Fruit fly (Drosophila melanogaster) whole organism, embryonic: Measurements from ENCODE around the gene CG15358.

Source experiments
- Adf1 ChIP-seq: fragments of 200-800 bp; sonication (Bioruptor generic); IDR thresholded peaks from 2 replicates; pipeline ENCODE4 v1.3.6; 2022; ENCODE audit warnings: missing biosample characterization, missing genetic modification characterization
- Awh ChIP-seq: fragments of 200-800 bp; sonication (Bioruptor generic); IDR thresholded peaks from 2 replicates; pipeline ENCODE4, ENCODE4 v1.3.6; 2022; ENCODE audit warnings: missing biosample characterization, missing genetic modification characterization
- Blimp-1 ChIP-seq: fragments of 200-800 bp; sonication (Bioruptor generic); optimal IDR thresholded peaks from 3 replicates; lab custom pipeline; 2018; ENCODE audit warnings: missing biosample characterization, missing genetic modification characterization, mild to moderate bottlenecking, moderate library complexity, missing genetic modification reagents
- CG1024 ChIP-seq: fragments of 200-800 bp; sonication (Bioruptor generic); IDR thresholded peaks from 2 replicates; pipeline ENCODE4 v1.3.6; 2022; ENCODE audit warnings: missing biosample characterization, missing genetic modification characterization
- CG10267 ChIP-seq: fragments of 200-800 bp; sonication (Bioruptor generic); optimal IDR thresholded peaks from 2 replicates; lab custom pipeline; 2018; ENCODE audit warnings: missing biosample characterization, mild to moderate bottlenecking, missing genetic modification characterization, moderate library complexity
- CG12071 ChIP-seq: fragments of 200-800 bp; sonication (Bioruptor generic); optimal IDR thresholded peaks from 3 replicates; lab custom pipeline; 2018; ENCODE audit warnings: missing biosample characterization, mild to moderate bottlenecking, missing genetic modification characterization
- CG12219 ChIP-seq: fragments of 200-800 bp; sonication (Bioruptor generic); optimal IDR thresholded peaks from 3 replicates; lab custom pipeline; 2018; ENCODE audit warnings: missing biosample characterization, mild to moderate bottlenecking, missing genetic modification characterization
- CG12769 ChIP-seq: fragments of 200-800 bp; sonication (Bioruptor generic); optimal IDR thresholded peaks from 2 replicates; lab custom pipeline; 2019; ENCODE audit warnings: missing biosample characterization, mild to moderate bottlenecking, missing genetic modification characterization, moderate library complexity
- CG13287 ChIP-seq: fragments of 200-800 bp; sonication (Bioruptor generic); IDR thresholded peaks from 2 replicates; pipeline ENCODE4 v1.3.6; 2022; ENCODE audit warnings: missing biosample characterization, missing genetic modification characterization; ENCODE audit not compliant: partially characterized antibody
- CG13624 ChIP-seq: fragments of 200-800 bp; sonication (Bioruptor generic); optimal IDR thresholded peaks from 2 replicates; lab custom pipeline; 2016; ENCODE audit warnings: missing biosample characterization, missing genetic modification characterization
- CG14441 ChIP-seq: fragments of 200-800 bp; sonication (Bioruptor generic); IDR thresholded peaks from 2 replicates; pipeline ENCODE4 v1.3.6; 2022; ENCODE audit warnings: missing biosample characterization, missing genetic modification characterization
- CG1603 ChIP-seq: fragments of 200-800 bp; sonication (Bioruptor generic); optimal IDR thresholded peaks from 2 replicates; lab custom pipeline; 2019; ENCODE audit warnings: missing biosample characterization, mild to moderate bottlenecking, missing genetic modification characterization, moderate library complexity
- CG16815 ChIP-seq: fragments of 200-800 bp; sonication (Bioruptor generic); optimal IDR thresholded peaks from 3 replicates; lab custom pipeline; 2017; ENCODE audit warnings: missing biosample characterization, mild to moderate bottlenecking, missing genetic modification characterization
- CG17829 ChIP-seq: fragments of 200-800 bp; optimal IDR thresholded peaks from 2 replicates; lab custom pipeline; 2019; ENCODE audit warnings: missing biosample characterization, mild to moderate bottlenecking, missing genetic modification characterization, moderate library complexity
- CG18262 ChIP-seq: fragments of 200-800 bp; optimal IDR thresholded peaks from 3 replicates; lab custom pipeline; 2019; ENCODE audit warnings: missing biosample characterization, mild to moderate bottlenecking, missing genetic modification characterization, moderate library complexity
- CG2678 ChIP-seq: fragments of 200-800 bp; sonication (Bioruptor generic); optimal IDR thresholded peaks from 3 replicates; lab custom pipeline; 2019; ENCODE audit warnings: missing biosample characterization, mild to moderate bottlenecking, missing genetic modification characterization, moderate library complexity
- CG2712 ChIP-seq: fragments of 200-800 bp; optimal IDR thresholded peaks from 3 replicates; lab custom pipeline; 2019; ENCODE audit warnings: missing biosample characterization, mild to moderate bottlenecking, missing genetic modification characterization, moderate library complexity
- CG3163 ChIP-seq: fragments of 200-800 bp; sonication (Bioruptor generic); optimal IDR thresholded peaks from 3 replicates; lab custom pipeline; 2016; ENCODE audit warnings: missing biosample characterization, missing genetic modification characterization
- CG32532 ChIP-seq: fragments of 200-800 bp; sonication (Bioruptor generic); IDR thresholded peaks from 2 replicates; pipeline ENCODE4 v1.3.6; 2022; ENCODE audit warnings: missing biosample characterization, missing genetic modification characterization
- CG4328 ChIP-seq: fragments of 200-800 bp; sonication (Bioruptor generic); optimal IDR thresholded peaks from 3 replicates; lab custom pipeline; 2017; ENCODE audit warnings: missing biosample characterization, missing genetic modification reagents, missing genetic modification characterization
- CG6254 ChIP-seq: fragments of 200-800 bp; sonication (Bioruptor generic); optimal IDR thresholded peaks from 3 replicates; lab custom pipeline; 2017; ENCODE audit warnings: mild to moderate bottlenecking, missing biosample characterization, missing genetic modification reagents, missing genetic modification characterization
- CG6813 ChIP-seq: fragments of 200-800 bp; sonication (Bioruptor generic); optimal IDR thresholded peaks from 2 replicates; lab custom pipeline; 2017; ENCODE audit warnings: missing biosample characterization, missing genetic modification characterization, mild to moderate bottlenecking, moderate library complexity, missing genetic modification reagents
- CG8924 ChIP-seq: fragments of 200-800 bp; optimal IDR thresholded peaks from 3 replicates; lab custom pipeline; 2019; ENCODE audit warnings: missing biosample characterization, mild to moderate bottlenecking, missing genetic modification characterization, moderate library complexity
- CoRest ChIP-seq: fragments of 200-800 bp; sonication (Bioruptor generic); optimal IDR thresholded peaks from 3 replicates; lab custom pipeline; 2018; ENCODE audit warnings: missing biosample characterization, mild to moderate bottlenecking, missing genetic modification characterization, moderate library complexity
- Fer1 ChIP-seq: fragments of 200-800 bp; sonication (Bioruptor generic); optimal IDR thresholded peaks from 2 replicates; lab custom pipeline; 2017; ENCODE audit warnings: missing biosample characterization, mild to moderate bottlenecking, missing genetic modification characterization
- Hand ChIP-seq: fragments of 200-800 bp; sonication (Bioruptor generic); optimal IDR thresholded peaks from 2 replicates; lab custom pipeline; 2017; ENCODE audit warnings: mild to moderate bottlenecking, missing biosample characterization, missing genetic modification reagents, missing genetic modification characterization
- HmgZ ChIP-seq: fragments of 200-800 bp; sonication (Bioruptor generic); optimal IDR thresholded peaks from 2 replicates; lab custom pipeline; 2018; ENCODE audit warnings: missing biosample characterization, mild to moderate bottlenecking, missing genetic modification characterization
- Optix ChIP-seq: fragments of 200-800 bp; sonication (Bioruptor generic); IDR thresholded peaks from 3 replicates; pipeline ENCODE4 v1.3.6; 2022; ENCODE audit warnings: missing biosample characterization, missing genetic modification characterization
- Trl ChIP-seq, 3 experiments: fragments of >200 bp in 2 of 3; fragments of 200-800 bp in 1 of 3; sonication (Bioruptor generic) in 1 of 3; optimal IDR thresholded peaks; 2 replicates in 1 of 3; 3 replicates in 2 of 3; lab custom pipeline; 2016 to 2017; ENCODE audit warnings: missing biosample characterization in 1 of 3, missing genetic modification characterization in 1 of 3
- Xrp1 ChIP-seq: fragments of 200-800 bp; sonication (Bioruptor generic); IDR thresholded peaks from 2 replicates; pipeline ENCODE4 v1.3.6; 2022; ENCODE audit warnings: missing biosample characterization, missing genetic modification characterization
- amos ChIP-seq: fragments of 200-800 bp; sonication (Bioruptor generic); IDR thresholded peaks from 2 replicates; pipeline ENCODE4 v1.3.6; 2022; ENCODE audit warnings: missing biosample characterization, missing genetic modification characterization; ENCODE audit not compliant: partially characterized antibody
- caup ChIP-seq: fragments of 200-800 bp; sonication (Bioruptor generic); optimal IDR thresholded peaks from 3 replicates; lab custom pipeline; 2017; ENCODE audit warnings: missing biosample characterization, mild to moderate bottlenecking, missing genetic modification characterization, moderate library complexity; ENCODE audit not compliant: severe bottlenecking
- chinmo ChIP-seq: fragments of 200-800 bp; sonication (Bioruptor generic); IDR thresholded peaks from 4 replicates; pipeline ENCODE4 v1.3.6; 2022; ENCODE audit warnings: missing biosample characterization, missing genetic modification characterization; ENCODE audit not compliant: partially characterized antibody
- ci ChIP-seq: fragments of 200-800 bp; sonication (Bioruptor generic); IDR thresholded peaks from 3 replicates; pipeline ENCODE4 v1.3.6; 2022; ENCODE audit warnings: missing biosample characterization, missing genetic modification characterization
- corto ChIP-seq: fragments of 200-800 bp; sonication (Bioruptor generic); optimal IDR thresholded peaks from 2 replicates; lab custom pipeline; 2016; ENCODE audit warnings: missing biosample characterization, mild to moderate bottlenecking, missing genetic modification characterization, moderate library complexity
- crp ChIP-seq, 2 experiments: fragments of 200-800 bp; sonication (Bioruptor generic); optimal IDR thresholded peaks; 2 replicates in 1 of 2; 3 replicates in 1 of 2; lab custom pipeline; 2017; ENCODE audit warnings: missing biosample characterization in 2 of 2, missing genetic modification characterization in 2 of 2, mild to moderate bottlenecking in 1 of 2, moderate library complexity in 1 of 2
- dmrt99B ChIP-seq: fragments of 200-800 bp; sonication (Bioruptor generic); optimal IDR thresholded peaks from 2 replicates; lab custom pipeline; 2018; ENCODE audit warnings: missing biosample characterization, mild to moderate bottlenecking, missing genetic modification characterization, moderate library complexity
- eve ChIP-seq, 2 experiments: fragments of >200 bp; optimal IDR thresholded peaks; 2 replicates each; lab custom pipeline; 2017; ENCODE audit warnings: missing biosample characterization in 2 of 2, missing genetic modification characterization in 2 of 2
- ewg ChIP-seq: fragments of 200-800 bp; sonication (Bioruptor generic); optimal IDR thresholded peaks from 3 replicates; lab custom pipeline; 2017; ENCODE audit warnings: mild to moderate bottlenecking, missing biosample characterization, missing genetic modification reagents, missing genetic modification characterization
- gce ChIP-seq: fragments of 200-800 bp; sonication (Bioruptor generic); IDR thresholded peaks from 3 replicates; pipeline ENCODE4 v1.3.6; 2022; ENCODE audit warnings: missing biosample characterization, missing genetic modification characterization
- hb ChIP-seq: fragments of 200-800 bp; sonication (Bioruptor generic); IDR thresholded peaks from 3 replicates; pipeline ENCODE4 v1.3.6; 2022; ENCODE audit warnings: missing biosample characterization, missing genetic modification characterization; ENCODE audit not compliant: partially characterized antibody
- hkb ChIP-seq, 2 experiments: fragments of 200-800 bp in 1 of 2; fragments of >200 bp in 1 of 2; sonication (Bioruptor generic) in 1 of 2; IDR thresholded peaks in 1 of 2; optimal IDR thresholded peaks in 1 of 2; 2 replicates each; pipeline versions ENCODE4 v1.3.6 to Lab custom; 2017 to 2022; ENCODE audit warnings: missing biosample characterization in 1 of 2, missing genetic modification characterization in 1 of 2
- nau ChIP-seq: fragments of 200-800 bp; sonication (Bioruptor generic); optimal IDR thresholded peaks from 3 replicates; lab custom pipeline; 2017; ENCODE audit warnings: missing biosample characterization, mild to moderate bottlenecking, missing genetic modification characterization, missing genetic modification reagents
- sc ChIP-seq, 3 experiments: fragments of >200 bp in 2 of 3; fragments of 200-800 bp in 1 of 3; sonication (Bioruptor generic) in 1 of 3; optimal IDR thresholded peaks; 2 replicates in 2 of 3; 3 replicates in 1 of 3; lab custom pipeline; 2017; ENCODE audit warnings: mild to moderate bottlenecking in 1 of 3, missing biosample characterization in 1 of 3, missing genetic modification characterization in 1 of 3, missing genetic modification reagents in 1 of 3
- sens ChIP-seq: fragments of 200-800 bp; sonication (Bioruptor generic); peaks from one replicate; lab custom pipeline; 2016; ENCODE audit warnings: missing biosample characterization, missing genetic modification characterization
- wdn ChIP-seq: fragments of 200-800 bp; sonication (Bioruptor generic); IDR thresholded peaks from 2 replicates; pipeline ENCODE4 v1.3.6; 2022; ENCODE audit warnings: missing biosample characterization, missing genetic modification characterization

Gene CG15358

DNA sequence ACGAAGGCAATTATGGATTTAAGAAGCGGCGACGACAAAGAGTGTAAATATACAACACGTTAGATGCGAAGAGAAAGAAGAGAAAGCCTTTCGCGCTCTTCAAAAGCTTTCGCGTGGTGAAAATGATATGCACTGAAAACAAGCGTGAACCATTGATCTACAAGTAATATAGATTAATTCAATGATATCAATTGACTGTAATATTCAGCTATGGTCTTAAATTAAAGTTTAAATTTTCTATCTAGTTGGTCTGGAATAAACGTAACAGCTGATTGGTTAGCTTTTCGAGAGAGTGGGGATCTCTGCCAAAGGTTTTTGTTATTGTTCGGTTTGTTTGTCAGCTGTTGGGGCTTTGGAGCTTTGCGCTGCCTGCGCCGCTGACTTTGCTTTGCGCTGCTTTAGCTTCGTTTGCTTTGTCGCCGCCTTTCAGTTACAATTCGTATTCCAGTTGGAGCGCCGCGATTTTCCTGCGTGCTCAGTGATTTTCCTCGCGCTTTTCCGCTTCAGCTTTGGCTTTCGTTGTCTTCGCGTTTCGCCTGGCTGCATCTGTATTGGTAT is 28.4 kb upstream of the CG15358 start (continued):
- TF ChIP-seq Blimp-1 (GFP tag; lab: Kevin White, UChicago) (peak; percentile 45), Optix (GFP tag; lab: Robert Waterston, UW) (no peak), CG16815 (GFP tag; lab: Kevin White, UChicago) (no peak), gce (GFP tag; lab: Robert Waterston, UW) (no peak), CG2712 (tag; lab: Kevin White, UChicago) (peak; percentile 55), CG17829 (peak; percentile 19), CG14441 (no peak), CG13287 (GFP tag; lab: Robert Waterston, UW) (peak; percentile 19; the same call in 1 of the 2 replicates), hkb (optimal IDR thresholded peaks at IDR 0.05; lab: Kevin White, UChicago) (no peak), hkb (GFP tag; IDR thresholded peaks at IDR 0.05; lab: Robert Waterston, UW) (peak; percentile 25; the same call in 1 of the 2 replicates), ci (GFP tag; lab: Robert Waterston, UW) (peak; percentile 71; the same call in 1 of the 3 replicates), Awh (0 out of 2 replicates have a peak, but pooled peaks have one; percentile 27), corto (GFP tag; lab: Kevin White, UChicago) (peak; percentile 14), CG10267 (tag; lab: Kevin White, UChicago) (peak; percentile 1), CG13624 (GFP tag; lab: Kevin White, UChicago) (no peak), CG6813 (GFP tag; lab: Kevin White, UChicago) (peak; percentile 38), dmrt99B (peak; percentile 28), CG12769 (tag; lab: Kevin White, UChicago) (peak; percentile 38), CG4328 (GFP tag; lab: Kevin White, UChicago) (peak; percentile 15), CG2678 (tag; lab: Kevin White, UChicago) (peak; percentile 24), crp (GFP tag; optimal IDR thresholded peaks at IDR 0.05; lab: Kevin White, UChicago) (peak in 1 of 2 experiments; percentile 80), caup (no peak), Hand (GFP tag; lab: Kevin White, UChicago) (no peak), Adf1 (GFP tag; lab: Robert Waterston, UW) (peak; percentile 73), chinmo (GFP tag; lab: Robert Waterston, UW) (peak; percentile 74; the same call in 1 of the 4 replicates), Xrp1 (GFP tag; lab: Robert Waterston, UW) (peak; percentile 20; the same call in 1 of the 2 replicates), CG18262 (tag; lab: Kevin White, UChicago) (peak; percentile 58), nau (peak; percentile 11), CG1603 (tag; lab: Kevin White, UChicago) (peak; percentile 32), amos (peak; percentile 4; the same call in 1 of the 2 replicates), sc (optimal IDR thresholded peaks at IDR 0.05; lab: Kevin White, UChicago) (no peak), sc (GFP tag; optimal IDR thresholded peaks at IDR 0.05; lab: Kevin White, UChicago) (peak; percentile 10), hb (GFP tag; lab: Robert Waterston, UW) (no peak), CG3163 (GFP tag; lab: Kevin White, UChicago) (peak; percentile 81), wdn (GFP tag; lab: Robert Waterston, UW) (no peak), Trl (optimal IDR thresholded peaks at IDR 0.05; lab: Kevin White, UChicago) (peak; percentile 53), Trl (GFP tag; optimal IDR thresholded peaks at IDR 0.05; lab: Kevin White, UChicago) (no peak), CG12219 (GFP tag; lab: Kevin White, UChicago) (peak; percentile 15), CG32532 (GFP tag; lab: Robert Waterston, UW) (0 out of 2 replicates have a peak, but pooled peaks have one; percentile 15), HmgZ (tag; lab: Kevin White, UChicago) (peak; percentile 10), sens (GFP tag; lab: Kevin White, UChicago) (peak; percentile 78), CG1024 (GFP tag; lab: Robert Waterston, UW) (no peak), CG8924 (tag; lab: Kevin White, UChicago) (peak; percentile 8), ewg (GFP tag; lab: Kevin White, UChicago) (peak; percentile 3), eve (GFP tag; optimal IDR thresholded peaks at IDR 0.05; lab: Kevin White, UChicago) (peak in 1 of 2 experiments; percentile 86), Fer1 (GFP tag; lab: Kevin White, UChicago) (peak; percentile 15), CG6254 (GFP tag; lab: Kevin White, UChicago) (peak; percentile 11), CoRest (tag; lab: Kevin White, UChicago) (no peak), CG12071 (GFP tag; lab: Kevin White, UChicago) (peak; percentile 42)
